Fruit fly (Drosophila melanogaster): Measurements from ENCODE around the gene Grip.

Gene Grip

dm6 chrX:5916494-5917309, 49.4 kb upstream of the Grip start, which contains the start of the genes Shmt and CG3726 (continued):
- TF ChIP-seq peb (GFP tag; IDR thresholded peaks at IDR 0.05), result no peak
- TF ChIP-seq dan (GFP tag; IDR thresholded peaks at IDR 0.05), result no peak
- no peak for TF ChIP-seq CG18764 (GFP tag; optimal IDR thresholded peaks at IDR 0.05)
- TF ChIP-seq CG34224 (GFP tag; IDR thresholded peaks at IDR 0.05; ENCODE audit: partially characterized antibody), result no peak
- no peak for TF ChIP-seq jumu (GFP tag; optimal IDR thresholded peaks at IDR 0.05)
- TF ChIP-seq CG7357 (GFP tag; IDR thresholded peaks at IDR 0.05), result no peak
- no peak for TF ChIP-seq ac (GFP tag; optimal IDR thresholded peaks at IDR 0.05)
- no peak for TF ChIP-seq CG11247 (GFP tag; IDR thresholded peaks at IDR 0.05)
- no peak for TF ChIP-seq CG2875 (GFP tag; optimal IDR thresholded peaks at IDR 0.05)
- TF ChIP-seq so (GFP tag; IDR thresholded peaks at IDR 0.05), result no peak
- no peak for TF ChIP-seq D19A (tag; optimal IDR thresholded peaks at IDR 0.05)
- TF ChIP-seq Bteb2 (GFP tag; optimal IDR thresholded peaks at IDR 0.05), result no peak
- TF ChIP-seq odd (GFP tag; optimal IDR thresholded peaks at IDR 0.05), result no peak
- no peak for TF ChIP-seq CG31388 (GFP tag; optimal IDR thresholded peaks at IDR 0.05)
- no peak for TF ChIP-seq pb (GFP tag; optimal IDR thresholded peaks at IDR 0.05)
- TF ChIP-seq nerfin-1 (tag; optimal IDR thresholded peaks at IDR 0.05), result no peak
- TF ChIP-seq phol (tag; optimal IDR thresholded peaks at IDR 0.05), result no peak
- no peak for TF ChIP-seq CG6765 (GFP tag; optimal IDR thresholded peaks at IDR 0.05)
- no peak for TF ChIP-seq pan (optimal IDR thresholded peaks at IDR 0.05)
- TF ChIP-seq pan (GFP tag; optimal IDR thresholded peaks at IDR 0.05 in 1 of 2, IDR thresholded peaks at IDR 0.05 in 1 of 2), result no peak
- TF ChIP-seq croc (GFP tag; conservative IDR thresholded peaks at IDR 0.05), result no peak
- TF ChIP-seq CG10654 (GFP tag; optimal IDR thresholded peaks at IDR 0.05), result no peak
- no peak for TF ChIP-seq gsb-n (tag; optimal IDR thresholded peaks at IDR 0.05)
- TF ChIP-seq CG1603 (tag; optimal IDR thresholded peaks at IDR 0.05), result peak; percentile 0
- TF ChIP-seq hth (optimal IDR thresholded peaks at IDR 0.05), result no peak
- TF ChIP-seq bab2 (GFP tag; optimal IDR thresholded peaks at IDR 0.05), result no peak
- no peak for TF ChIP-seq CkIIα-i1 (GFP tag; IDR thresholded peaks at IDR 0.05)
- no peak for TF ChIP-seq tna (GFP tag; IDR thresholded peaks at IDR 0.05; ENCODE audit: partially characterized antibody)
- TF ChIP-seq Meics (GFP tag; optimal IDR thresholded peaks at IDR 0.05), result no peak
- no peak for TF ChIP-seq CG9932 (GFP tag; IDR thresholded peaks at IDR 0.05)
- no peak for TF ChIP-seq kay (GFP tag; optimal IDR thresholded peaks at IDR 0.05)
- peak; percentile 87 for TF ChIP-seq Jarid2 (GFP tag; optimal IDR thresholded peaks at IDR 0.05)
- no peak for TF ChIP-seq CG11085 (GFP tag; IDR thresholded peaks at IDR 0.05)
- TF ChIP-seq CG17912 (GFP tag; optimal IDR thresholded peaks at IDR 0.05), result no peak
- no peak for TF ChIP-seq ro (GFP tag; IDR thresholded peaks at IDR 0.05)
- no peak for TF ChIP-seq kni (GFP tag; optimal IDR thresholded peaks at IDR 0.05)
- TF ChIP-seq onecut (GFP tag; IDR thresholded peaks at IDR 0.05), result no peak
- no peak for TF ChIP-seq CG34422 (GFP tag; IDR thresholded peaks at IDR 0.05)
- no peak for TF ChIP-seq luna (GFP tag; optimal IDR thresholded peaks at IDR 0.05)
- no peak for TF ChIP-seq CG18011 (GFP tag; optimal IDR thresholded peaks at IDR 0.05)
- peak; percentile 75 for TF ChIP-seq Dp (GFP tag; optimal IDR thresholded peaks at IDR 0.05)
- no peak for TF ChIP-seq B-H2 (GFP tag; optimal IDR thresholded peaks at IDR 0.05)
- no peak for TF ChIP-seq CG7556 (GFP tag; optimal IDR thresholded peaks at IDR 0.05)
- TF ChIP-seq chif (GFP tag; optimal IDR thresholded peaks at IDR 0.05), result no peak
- no peak for TF ChIP-seq Ravus (GFP tag; IDR thresholded peaks at IDR 0.05)
- no peak for TF ChIP-seq Rfx (GFP tag; IDR thresholded peaks at IDR 0.05)
- no peak for TF ChIP-seq CG9215 (GFP tag; IDR thresholded peaks at IDR 0.05)
- TF ChIP-seq gsb (GFP tag; IDR thresholded peaks at IDR 0.05), result no peak
- no peak for TF ChIP-seq CG8478 (optimal IDR thresholded peaks at IDR 0.05)
- peak; percentile 45 for TF ChIP-seq BEAF-32 (GFP tag; optimal IDR thresholded peaks at IDR 0.05)
- no peak for TF ChIP-seq CG17186 (GFP tag; optimal IDR thresholded peaks at IDR 0.05)
